Fruit fly (Drosophila melanogaster) Kc167 (cell line): ENCODE data around the gene CG6683.

Source experiments
- psq ChIP-seq: fragments of >200 bp; optimal IDR thresholded peaks from 2 replicates; lab custom pipeline; 2017; ENCODE audit warnings: missing external identifiers
- ttk ChIP-seq: sonication (Bioruptor generic); optimal IDR thresholded peaks from 2 replicates; lab custom pipeline; 2017; ENCODE audit warnings: missing external identifiers

DNA sequence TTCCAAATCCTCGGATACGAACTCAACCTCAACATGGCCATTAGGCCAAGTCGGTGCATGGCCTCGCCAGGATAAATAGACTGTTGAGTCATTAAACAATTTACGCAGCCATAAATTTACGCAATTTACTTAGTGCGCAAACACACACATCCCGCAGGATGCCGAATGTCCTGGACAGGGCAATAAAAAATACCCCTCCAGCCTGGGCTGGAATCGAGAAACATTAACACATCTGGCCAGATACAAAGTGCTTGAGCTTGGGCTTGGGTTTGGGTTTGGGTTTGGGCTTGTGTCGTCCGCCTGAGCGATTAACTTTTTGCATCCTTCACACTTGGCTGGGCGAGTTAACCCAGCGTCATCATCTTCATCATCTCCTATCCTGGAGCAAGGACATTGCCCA is 26.9 kb upstream of the CG6683 start:
- TF ChIP-seq psq (no peak), ttk (no peak)
